Worm (Caenorhabditis elegans) whole organism, L2 larva: Measurements from ENCODE around the gene clc-10.

Source experiments
- F13H6.1 ChIP-seq: sonication (generic microtip); optimal IDR thresholded peaks from 2 replicates; lab custom pipeline; 2016; ENCODE audit warnings: missing genetic modification characterization, missing compliant biosample characterization
- R02D3.7 ChIP-seq: fragments of 150-350 bp; optimal IDR thresholded peaks from 2 replicates; lab custom pipeline; 2014; ENCODE audit warnings: missing biosample characterization, missing genetic modification characterization
- Y55F3AM.14 ChIP-seq: fragments of 200-800 bp; sonication (Bioruptor generic); optimal IDR thresholded peaks from 2 replicates; lab custom pipeline; 2018; ENCODE audit warnings: mild to moderate bottlenecking, missing genetic modification characterization, missing compliant biosample characterization
- ZK546.5 ChIP-seq: sonication (generic microtip); optimal IDR thresholded peaks from 2 replicates; lab custom pipeline; 2017; ENCODE audit warnings: missing biosample characterization, missing genetic modification characterization
- aly-2 ChIP-seq: fragments of 150-350 bp; optimal IDR thresholded peaks from 2 replicates; lab custom pipeline; 2014; ENCODE audit warnings: missing biosample characterization, missing genetic modification characterization
- ama-1 ChIP-seq: fragments of 150-350 bp; optimal IDR thresholded peaks from 2 replicates; lab custom pipeline; 2018; ENCODE audit warnings: inconsistent platforms
- blmp-1 ChIP-seq: sonication (generic microtip); optimal IDR thresholded peaks from 2 replicates; lab custom pipeline; 2017; ENCODE audit warnings: missing genetic modification characterization, mild to moderate bottlenecking, missing compliant biosample characterization, antibody characterized with exemption, moderate library complexity; ENCODE audit not compliant: insufficient read depth
- ceh-16 ChIP-seq: fragments of 150-350 bp; optimal IDR thresholded peaks from 2 replicates; lab custom pipeline; 2014; ENCODE audit warnings: missing biosample characterization, missing genetic modification characterization
- ceh-82 ChIP-seq: fragments of 150-350 bp; optimal IDR thresholded peaks from 2 replicates; lab custom pipeline; 2014; ENCODE audit warnings: missing biosample characterization, missing genetic modification characterization
- egl-27 ChIP-seq: sonication (generic microtip); optimal IDR thresholded peaks from 3 replicates; lab custom pipeline; 2017; ENCODE audit warnings: missing biosample characterization, missing genetic modification reagents, missing genetic modification characterization
- elt-1 ChIP-seq: fragments of 150-350 bp; optimal IDR thresholded peaks from 2 replicates; lab custom pipeline; 2014; ENCODE audit warnings: missing biosample characterization, missing genetic modification characterization
- elt-3 ChIP-seq: sonication (generic microtip); optimal IDR thresholded peaks from 2 replicates; lab custom pipeline; 2017; ENCODE audit warnings: missing biosample characterization, missing genetic modification characterization
- fos-1 ChIP-seq: fragments of 150-350 bp; optimal IDR thresholded peaks from 2 replicates; lab custom pipeline; 2014; ENCODE audit warnings: missing biosample characterization, missing genetic modification characterization
- gmeb-1 ChIP-seq: fragments of 150-350 bp; optimal IDR thresholded peaks from 2 replicates; lab custom pipeline; 2014; ENCODE audit warnings: missing biosample characterization, missing genetic modification characterization
- lin-11 ChIP-seq: fragments of 150-350 bp; sonication (generic microtip); optimal IDR thresholded peaks from 2 replicates; lab custom pipeline; 2014; ENCODE audit warnings: missing biosample characterization, missing genetic modification characterization, inconsistent platforms, mixed read lengths
- lin-13 ChIP-seq: fragments of 150-350 bp; optimal IDR thresholded peaks from 2 replicates; lab custom pipeline; 2014; ENCODE audit warnings: missing biosample characterization, missing genetic modification reagents, missing genetic modification characterization
- lin-39 ChIP-seq: fragments of 150-350 bp; optimal IDR thresholded peaks from 2 replicates; lab custom pipeline; 2014; ENCODE audit warnings: missing biosample characterization, missing genetic modification reagents, missing genetic modification characterization
- lsy-2 ChIP-seq, 2 experiments: fragments of 150-350 bp in 1 of 2; sonication (generic microtip) in 1 of 2; optimal IDR thresholded peaks; 2 replicates each; lab custom pipeline; 2014 to 2017; ENCODE audit warnings: missing biosample characterization in 2 of 2, missing genetic modification characterization in 2 of 2
- mab-5 ChIP-seq: fragments of 150-350 bp; optimal IDR thresholded peaks from 2 replicates; lab custom pipeline; 2014; ENCODE audit warnings: missing biosample characterization, missing genetic modification characterization
- mbf-1 ChIP-seq: sonication (generic microtip); optimal IDR thresholded peaks from 2 replicates; lab custom pipeline; 2017; ENCODE audit warnings: missing biosample characterization, missing genetic modification characterization
- mdl-1 ChIP-seq, 2 experiments: fragments of 150-350 bp in 1 of 2; sonication (generic microtip) in 1 of 2; optimal IDR thresholded peaks; 2 replicates each; lab custom pipeline; 2017; ENCODE audit warnings: missing biosample characterization in 2 of 2, missing genetic modification characterization in 2 of 2
- nhr-10 ChIP-seq: sonication (generic microtip); optimal IDR thresholded peaks from 2 replicates; lab custom pipeline; 2017; ENCODE audit warnings: missing biosample characterization, missing genetic modification characterization
- nhr-11 ChIP-seq: fragments of 150-350 bp; optimal IDR thresholded peaks from 2 replicates; lab custom pipeline; 2014; ENCODE audit warnings: missing biosample characterization, missing genetic modification characterization
- nhr-12 ChIP-seq: fragments of 150-350 bp; optimal IDR thresholded peaks from 2 replicates; lab custom pipeline; 2014; ENCODE audit warnings: missing biosample characterization, missing genetic modification characterization
- nhr-129 ChIP-seq: fragments of 150-350 bp; optimal IDR thresholded peaks from 2 replicates; lab custom pipeline; 2014; ENCODE audit warnings: missing biosample characterization, missing genetic modification characterization
- nhr-23 ChIP-seq: fragments of 150-350 bp; optimal IDR thresholded peaks from 2 replicates; lab custom pipeline; 2014; ENCODE audit warnings: missing biosample characterization, missing genetic modification reagents, missing genetic modification characterization
- nhr-237 ChIP-seq: fragments of 150-350 bp; optimal IDR thresholded peaks from 2 replicates; lab custom pipeline; 2014; ENCODE audit warnings: missing biosample characterization, missing genetic modification characterization
- nhr-25 ChIP-seq: fragments of 150-350 bp; sonication (generic microtip); optimal IDR thresholded peaks from 3 replicates; lab custom pipeline; 2014; ENCODE audit warnings: missing biosample characterization, missing genetic modification characterization
- nhr-77 ChIP-seq: fragments of 150-350 bp; optimal IDR thresholded peaks from 2 replicates; lab custom pipeline; 2014; ENCODE audit warnings: missing biosample characterization, missing genetic modification characterization
- peb-1 ChIP-seq: fragments of 150-350 bp; optimal IDR thresholded peaks from 2 replicates; lab custom pipeline; 2014; ENCODE audit warnings: missing biosample characterization, missing genetic modification characterization
- sem-4 ChIP-seq: fragments of 150-350 bp; optimal IDR thresholded peaks from 2 replicates; lab custom pipeline; 2014; ENCODE audit warnings: missing biosample characterization, missing genetic modification reagents, missing genetic modification characterization
- skn-1 ChIP-seq: sonication (generic microtip); optimal IDR thresholded peaks from 2 replicates; lab custom pipeline; 2017; ENCODE audit warnings: missing biosample characterization, missing genetic modification characterization
- sma-3 ChIP-seq: sonication (generic microtip); optimal IDR thresholded peaks from 2 replicates; lab custom pipeline; 2016; ENCODE audit warnings: missing genetic modification reagents, missing genetic modification characterization, missing compliant biosample characterization
- sma-9 ChIP-seq, 2 experiments: fragments of 150-350 bp in 1 of 2; sonication (generic microtip) in 1 of 2; optimal IDR thresholded peaks; 2 replicates each; lab custom pipeline; 2014 to 2016; ENCODE audit warnings: missing genetic modification characterization in 2 of 2, mild to moderate bottlenecking in 1 of 2, missing biosample characterization in 1 of 2, missing compliant biosample characterization in 1 of 2, missing genetic modification reagents in 1 of 2, moderate library complexity in 1 of 2
- snpc-4 ChIP-seq: fragments of 150-350 bp; optimal IDR thresholded peaks from 2 replicates; lab custom pipeline; 2014; ENCODE audit warnings: missing biosample characterization, missing genetic modification characterization
- unc-39 ChIP-seq: fragments of 150-350 bp; optimal IDR thresholded peaks from 2 replicates; lab custom pipeline; 2014; ENCODE audit warnings: missing biosample characterization, missing genetic modification characterization
- unc-55 ChIP-seq: fragments of 150-350 bp; sonication (generic microtip); optimal IDR thresholded peaks from 3 replicates; lab custom pipeline; 2014; ENCODE audit warnings: missing biosample characterization, missing genetic modification reagents, missing genetic modification characterization
- unc-62 ChIP-seq: fragments of 150-350 bp; optimal IDR thresholded peaks from 2 replicates; lab custom pipeline; 2014; ENCODE audit warnings: missing biosample characterization, missing genetic modification reagents, missing genetic modification characterization
- ztf-1 ChIP-seq: fragments of 200-800 bp; sonication (Bioruptor generic); conservative IDR thresholded peaks from 2 replicates; pipeline ENCODE4 v1.3.6; 2022; ENCODE audit warnings: missing genetic modification characterization, missing compliant biosample characterization
- ztf-11 ChIP-seq: sonication (generic microtip); optimal IDR thresholded peaks from 2 replicates; lab custom pipeline; 2017; ENCODE audit warnings: missing biosample characterization, missing genetic modification characterization
- ztf-4 ChIP-seq: fragments of 150-350 bp; optimal IDR thresholded peaks from 2 replicates; lab custom pipeline; 2014; ENCODE audit warnings: missing biosample characterization, missing genetic modification characterization

clc-10 gene

DNA sequence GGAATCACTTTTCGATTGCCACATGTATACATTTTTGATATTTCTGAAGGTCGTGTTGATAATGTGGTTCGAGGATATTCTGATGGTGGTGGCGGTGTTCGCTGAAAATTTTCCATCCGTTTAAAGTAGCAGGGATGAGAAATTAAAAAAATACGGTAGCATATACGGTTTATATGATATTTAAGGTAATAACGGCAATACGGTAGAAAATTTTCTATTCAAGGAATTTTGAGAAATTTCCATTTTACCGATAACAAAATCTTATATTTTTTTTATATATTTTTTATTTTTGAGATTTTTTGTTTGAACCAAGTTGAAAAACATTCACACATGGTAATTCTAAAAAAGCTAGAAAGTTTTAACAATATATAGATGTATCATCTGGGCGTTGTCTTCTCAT is 26.4 kb upstream of the clc-10 start, which contains the start of gene ZK328.6:
Gene ZK328.6, minus strand, starts transcription at position 101 of the 400 bp plus-strand sequence.
- no peak for TF ChIP-seq nhr-129 (tag; lab: Kevin White, UChicago)

ce11 chrIII:6039370-6039769 is 17.5 kb upstream of the clc-10 start, which contains the start of gene ift-139:
ift-139 (minus strand) TSS chrIII:6039470.
- TF ChIP-seq ZK546.5 (tag; lab: Kevin White, UChicago) (no peak), unc-62 (no peak), egl-27 (no peak), aly-2 (tag; lab: Kevin White, UChicago) (no peak), lin-11 (tag; lab: Kevin White, UChicago) (no peak), nhr-237 (tag; lab: Kevin White, UChicago) (no peak), mbf-1 (tag; lab: Kevin White, UChicago) (no peak), ztf-11 (tag; lab: Kevin White, UChicago) (no peak), sem-4 (tag; lab: Kevin White, UChicago) (no peak), lin-13 (GFP tag; lab: Kevin White, UChicago) (no peak), nhr-77 (tag; lab: Kevin White, UChicago) (no peak), nhr-25 (tag; lab: Kevin White, UChicago) (no peak)

DNA sequence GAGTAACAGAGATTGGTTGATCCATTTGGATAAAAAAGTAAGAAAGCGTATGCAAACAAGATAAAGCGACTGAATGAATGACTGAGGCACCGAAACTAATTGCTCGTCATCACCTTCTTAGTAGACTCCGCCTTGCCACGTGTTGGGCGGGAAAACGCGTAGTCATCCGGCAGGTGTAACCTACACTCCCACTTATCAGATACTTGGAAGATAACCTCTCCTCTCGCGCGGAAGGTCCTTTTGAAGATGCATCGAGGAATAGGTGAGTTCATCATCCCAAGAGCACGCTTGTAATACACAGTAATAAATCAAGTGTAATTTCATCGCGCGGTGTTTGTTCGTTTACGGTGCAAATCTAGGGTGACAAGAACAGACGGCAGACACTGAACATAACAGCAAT is 10.0 kb upstream of the clc-10 start, which contains the start of gene tbx-11:
Gene tbx-11, minus strand, starts transcription at position 101 of the 400 bp plus-strand sequence.
- TF ChIP-seq nhr-237 (tag; lab: Kevin White, UChicago) (no peak), skn-1 (tag; lab: Kevin White, UChicago) (no peak), F13H6.1 (no peak), ZK546.5 (tag; lab: Kevin White, UChicago) (no peak), elt-1 (tag; lab: Kevin White, UChicago) (no peak), unc-39 (tag; lab: Kevin White, UChicago) (no peak), fos-1 (tag; lab: Kevin White, UChicago) (no peak), ceh-82 (tag; lab: Kevin White, UChicago) (no peak), R02D3.7 (no peak), peb-1 (tag; lab: Kevin White, UChicago) (no peak), unc-62 (no peak)

ce11 chrIII:6055706-6056105 is 1.2 kb upstream of the clc-10 start, which contains the start of gene F40H6.5:
F40H6.5 (minus strand) TSS chrIII:6055806.
- TF ChIP-seq elt-1 (tag; lab: Kevin White, UChicago) (no peak), snpc-4 (no peak), lsy-2 (tag; optimal IDR thresholded peaks at IDR 0.05; lab: Kevin White, UChicago) (no peak), gmeb-1 (tag; lab: Kevin White, UChicago) (no peak)

DNA sequence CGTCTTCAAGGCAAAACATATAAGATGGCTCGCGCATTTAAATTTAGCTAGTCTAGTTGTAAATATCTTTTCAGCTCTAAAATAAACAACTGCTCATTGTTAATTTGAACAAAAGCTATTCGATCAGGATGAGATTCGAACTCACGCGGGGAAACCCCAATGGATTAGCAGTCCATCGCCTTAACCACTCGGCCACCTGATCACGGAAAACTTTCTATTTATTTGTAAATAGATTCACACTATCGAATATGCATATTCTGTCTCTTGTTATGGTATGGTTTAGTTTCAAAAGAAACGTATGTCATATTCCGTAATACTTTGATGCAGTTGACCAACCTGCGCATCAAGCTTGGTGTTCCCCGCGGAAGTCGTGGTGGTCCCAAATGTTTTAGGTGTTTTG is 691 bp upstream of the clc-10 start:
- no peak for TF ChIP-seq nhr-23 (tag; lab: Kevin White, UChicago)
- TF ChIP-seq lin-39 (tag; lab: Kevin White, UChicago) = no peak
- no peak for TF ChIP-seq mab-5 (tag; lab: Kevin White, UChicago)
- TF ChIP-seq nhr-25 (tag; lab: Kevin White, UChicago) = no peak
- TF ChIP-seq Y55F3AM.14 (GFP tag; lab: Kevin White, UChicago) = no peak
- no peak for TF ChIP-seq blmp-1 (tag; lab: Kevin White, UChicago)
- no peak for TF ChIP-seq nhr-11 (tag; lab: Kevin White, UChicago)
- no peak for TF ChIP-seq skn-1 (tag; lab: Kevin White, UChicago)
- TF ChIP-seq nhr-237 (tag; lab: Kevin White, UChicago) = no peak
- no peak for TF ChIP-seq lsy-2 (tag; optimal IDR thresholded peaks at IDR 0.05; lab: Kevin White, UChicago)
- no peak for TF ChIP-seq nhr-12 (tag; lab: Kevin White, UChicago)
- no peak for TF ChIP-seq R02D3.7

DNA sequence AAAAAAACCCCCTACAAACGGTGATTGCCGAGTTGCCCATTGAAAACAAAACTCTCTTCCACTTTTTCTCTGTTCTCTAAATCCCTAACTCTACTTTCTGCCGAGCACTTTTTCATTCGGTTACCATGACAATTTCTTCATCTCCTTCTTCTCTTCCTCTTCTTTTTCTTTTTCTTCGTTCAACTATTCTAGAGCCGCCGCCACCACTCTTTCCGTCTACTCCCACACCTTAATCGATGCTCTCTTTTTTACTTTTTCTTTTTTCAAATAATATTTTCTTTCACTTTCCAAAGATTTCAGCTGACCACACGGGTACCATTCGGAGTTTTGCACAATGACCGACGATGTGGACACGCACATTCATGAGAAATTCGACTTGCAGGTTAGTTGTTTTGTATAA is 10.7 kb downstream of the clc-10 start, which contains the start of gene mapk-15:
Gene mapk-15, plus strand, starts transcription at position 301 of the 400 bp plus-strand sequence.
- TF ChIP-seq ztf-1 (GFP tag; lab: Robert Waterston, UW) (no peak), sma-9 (GFP tag; optimal IDR thresholded peaks at IDR 0.05; lab: Kevin White, UChicago) (no peak), sma-9 (tag; optimal IDR thresholded peaks at IDR 0.05; lab: Kevin White, UChicago) (no peak), nhr-10 (tag; lab: Kevin White, UChicago) (no peak), nhr-12 (tag; lab: Kevin White, UChicago) (no peak), elt-1 (tag; lab: Kevin White, UChicago) (no peak), unc-39 (tag; lab: Kevin White, UChicago) (no peak), lin-11 (tag; lab: Kevin White, UChicago) (no peak), Y55F3AM.14 (GFP tag; lab: Kevin White, UChicago) (no peak), elt-3 (tag; lab: Kevin White, UChicago) (no peak), unc-55 (no peak), lsy-2 (tag; optimal IDR thresholded peaks at IDR 0.05; lab: Kevin White, UChicago) (no peak), sma-3 (no peak), ztf-4 (tag; lab: Kevin White, UChicago) (no peak), nhr-25 (tag; lab: Kevin White, UChicago) (no peak), ama-1 (lab: Kevin White, UChicago) (no peak), peb-1 (tag; lab: Kevin White, UChicago) (no peak), ceh-82 (tag; lab: Kevin White, UChicago) (no peak), mbf-1 (tag; lab: Kevin White, UChicago) (no peak), mdl-1 (tag; optimal IDR thresholded peaks at IDR 0.05; lab: Kevin White, UChicago) (no peak), ceh-16 (no peak)
